Fruit fly (Drosophila melanogaster) whole organism, embryonic: ENCODE results near the gene qtc.

ENCODE experiments used
- Atf6 ChIP-seq: fragments of 200-800 bp; sonication (Bioruptor generic); IDR thresholded peaks from 2 replicates; pipeline ENCODE4 v1.3.6; 2022; ENCODE audit warnings: missing biosample characterization, missing genetic modification characterization
- CG10147 ChIP-seq: fragments of 200-800 bp; sonication (Bioruptor generic); optimal IDR thresholded peaks from 2 replicates; lab custom pipeline; 2019; ENCODE audit warnings: missing biosample characterization, mild to moderate bottlenecking, missing genetic modification characterization, moderate library complexity
- CG10565 ChIP-seq: fragments of 200-800 bp; sonication (Bioruptor generic); optimal IDR thresholded peaks from 3 replicates; lab custom pipeline; 2016; ENCODE audit warnings: missing biosample characterization, mild to moderate bottlenecking, missing genetic modification characterization
- CG10979 ChIP-seq: fragments of 200-800 bp; sonication (Bioruptor generic); optimal IDR thresholded peaks from 2 replicates; lab custom pipeline; 2018; ENCODE audit warnings: missing biosample characterization, mild to moderate bottlenecking, missing genetic modification characterization, moderate library complexity
- CG11504 ChIP-seq: fragments of 200-800 bp; sonication (Bioruptor generic); optimal IDR thresholded peaks from 3 replicates; lab custom pipeline; 2019; ENCODE audit warnings: missing biosample characterization, mild to moderate bottlenecking, missing genetic modification characterization, moderate library complexity
- CG13424 ChIP-seq: fragments of 200-800 bp; sonication (Bioruptor generic); optimal IDR thresholded peaks from 2 replicates; lab custom pipeline; 2019; ENCODE audit warnings: missing biosample characterization, mild to moderate bottlenecking, missing genetic modification characterization, moderate library complexity
- CG13894 ChIP-seq: fragments of 200-800 bp; sonication (Bioruptor generic); optimal IDR thresholded peaks from 3 replicates; lab custom pipeline; 2018; ENCODE audit warnings: missing biosample characterization, mild to moderate bottlenecking, missing genetic modification characterization, moderate library complexity
- CG14965 ChIP-seq: fragments of 200-800 bp; sonication (Bioruptor generic); optimal IDR thresholded peaks from 2 replicates; lab custom pipeline; 2016; ENCODE audit warnings: missing biosample characterization, missing genetic modification characterization, borderline replicate concordance
- CG15696 ChIP-seq: fragments of 200-800 bp; sonication (Bioruptor generic); optimal IDR thresholded peaks from 2 replicates; lab custom pipeline; 2019; ENCODE audit warnings: missing biosample characterization, mild to moderate bottlenecking, missing genetic modification characterization, moderate library complexity
- CG17612 ChIP-seq: fragments of 200-800 bp; sonication (Bioruptor generic); IDR thresholded peaks from 2 replicates; pipeline ENCODE4 v1.3.6; 2022; ENCODE audit warnings: missing biosample characterization, missing genetic modification characterization
- CG2116 ChIP-seq: fragments of 200-800 bp; sonication (Bioruptor generic); optimal IDR thresholded peaks from 3 replicates; lab custom pipeline; 2018; ENCODE audit warnings: missing biosample characterization, mild to moderate bottlenecking, missing genetic modification characterization
- CG2120 ChIP-seq: fragments of 200-800 bp; sonication (Bioruptor generic); optimal IDR thresholded peaks from 3 replicates; lab custom pipeline; 2016; ENCODE audit warnings: missing biosample characterization, missing genetic modification characterization
- CG2199 ChIP-seq: fragments of 200-800 bp; sonication (Bioruptor generic); IDR thresholded peaks from 3 replicates; pipeline ENCODE4 v1.3.6; 2022; ENCODE audit warnings: missing biosample characterization, missing genetic modification characterization
- CG2712 ChIP-seq: fragments of 200-800 bp; optimal IDR thresholded peaks from 3 replicates; lab custom pipeline; 2019; ENCODE audit warnings: missing biosample characterization, mild to moderate bottlenecking, missing genetic modification characterization, moderate library complexity
- CG30431 ChIP-seq: fragments of 200-800 bp; sonication (Bioruptor generic); optimal IDR thresholded peaks from 2 replicates; lab custom pipeline; 2017; ENCODE audit warnings: missing biosample characterization, missing genetic modification characterization
- CG3995 ChIP-seq: fragments of 200-800 bp; sonication (Bioruptor generic); optimal IDR thresholded peaks from 3 replicates; lab custom pipeline; 2016; ENCODE audit warnings: missing biosample characterization, missing genetic modification characterization
- CG6689 ChIP-seq: fragments of 200-800 bp; sonication (Bioruptor generic); IDR thresholded peaks from 2 replicates; pipeline ENCODE4 v1.3.6; 2022; ENCODE audit warnings: missing biosample characterization, missing genetic modification characterization
- CG7357 ChIP-seq: fragments of 200-800 bp; sonication (Bioruptor generic); IDR thresholded peaks from 3 replicates; pipeline ENCODE4 v1.3.6; 2022; ENCODE audit warnings: missing biosample characterization, missing genetic modification characterization
- CG7928 ChIP-seq: fragments of 200-800 bp; sonication (Bioruptor generic); optimal IDR thresholded peaks from 2 replicates; lab custom pipeline; 2017; ENCODE audit warnings: missing biosample characterization, mild to moderate bottlenecking, missing genetic modification characterization
- CG7987 ChIP-seq: fragments of 200-800 bp; sonication (Bioruptor generic); optimal IDR thresholded peaks from 2 replicates; lab custom pipeline; 2018; ENCODE audit warnings: missing biosample characterization, mild to moderate bottlenecking, missing genetic modification characterization, moderate library complexity
- CG9932 ChIP-seq: fragments of 200-800 bp; sonication (Bioruptor generic); IDR thresholded peaks from 2 replicates; pipeline ENCODE4 v1.3.6; 2022; ENCODE audit warnings: missing biosample characterization, missing genetic modification characterization
- CkIIα-i1 ChIP-seq: fragments of 200-800 bp; sonication (Bioruptor generic); IDR thresholded peaks from 2 replicates; pipeline ENCODE4 v1.3.6; 2022; ENCODE audit warnings: missing biosample characterization, missing genetic modification characterization
- CoRest ChIP-seq: fragments of 200-800 bp; sonication (Bioruptor generic); optimal IDR thresholded peaks from 3 replicates; lab custom pipeline; 2018; ENCODE audit warnings: missing biosample characterization, mild to moderate bottlenecking, missing genetic modification characterization, moderate library complexity
- CrebB ChIP-seq: fragments of 200-800 bp; sonication (Bioruptor generic); optimal IDR thresholded peaks from 3 replicates; lab custom pipeline; 2018; ENCODE audit warnings: missing biosample characterization, mild to moderate bottlenecking, missing genetic modification characterization
- Dll ChIP-seq: fragments of 200-800 bp; sonication (Bioruptor generic); IDR thresholded peaks from 4 replicates; pipeline ENCODE4 v1.3.6; 2022; ENCODE audit warnings: missing biosample characterization, missing genetic modification characterization; ENCODE audit not compliant: partially characterized antibody
- Dref ChIP-seq: fragments of 200-800 bp; sonication (Bioruptor generic); IDR thresholded peaks from 2 replicates; pipeline ENCODE4 v1.3.6; 2022; ENCODE audit warnings: missing biosample characterization, missing genetic modification characterization
- Gug ChIP-seq: fragments of 200-800 bp; sonication (Bioruptor generic); IDR thresholded peaks from 4 replicates; pipeline ENCODE4 v1.3.6; 2022; ENCODE audit warnings: missing biosample characterization, missing genetic modification characterization
- Hey ChIP-seq: fragments of 200-800 bp; sonication (Bioruptor generic); optimal IDR thresholded peaks from 3 replicates; lab custom pipeline; 2018; ENCODE audit warnings: missing biosample characterization, mild to moderate bottlenecking, missing genetic modification characterization
- Hr3 ChIP-seq: fragments of 200-800 bp; sonication (Bioruptor generic); optimal IDR thresholded peaks from 3 replicates; lab custom pipeline; 2016; ENCODE audit warnings: missing biosample characterization, missing genetic modification characterization
- Scr ChIP-seq: fragments of 200-800 bp; sonication (Bioruptor generic); IDR thresholded peaks from 2 replicates; pipeline ENCODE4 v1.3.6; 2022; ENCODE audit warnings: missing biosample characterization, missing genetic modification characterization; ENCODE audit not compliant: partially characterized antibody
- Side ChIP-seq: fragments of 200-800 bp; sonication (Bioruptor generic); optimal IDR thresholded peaks from 2 replicates; lab custom pipeline; 2016; ENCODE audit warnings: missing biosample characterization, missing genetic modification characterization
- Sox102F ChIP-seq: fragments of 200-800 bp; sonication (Bioruptor generic); optimal IDR thresholded peaks from 2 replicates; lab custom pipeline; 2018; ENCODE audit warnings: missing biosample characterization, mild to moderate bottlenecking, missing genetic modification characterization, moderate library complexity
- ac ChIP-seq: fragments of 200-800 bp; sonication (Bioruptor generic); optimal IDR thresholded peaks from 3 replicates; lab custom pipeline; 2017; ENCODE audit warnings: missing biosample characterization, mild to moderate bottlenecking, missing genetic modification characterization
- al ChIP-seq: fragments of 200-800 bp; sonication (Bioruptor generic); IDR thresholded peaks from 2 replicates; pipeline ENCODE4 v1.3.6; 2022; ENCODE audit warnings: missing biosample characterization, missing genetic modification characterization
- chm ChIP-seq: fragments of 200-800 bp; sonication (Bioruptor generic); IDR thresholded peaks from 2 replicates; pipeline ENCODE4 v1.3.6; 2022; ENCODE audit warnings: missing biosample characterization, missing genetic modification characterization
- chn ChIP-seq: fragments of 200-800 bp; sonication (Bioruptor generic); optimal IDR thresholded peaks from 2 replicates; lab custom pipeline; 2016; ENCODE audit warnings: missing biosample characterization, missing genetic modification characterization
- corto ChIP-seq: fragments of 200-800 bp; sonication (Bioruptor generic); optimal IDR thresholded peaks from 2 replicates; lab custom pipeline; 2016; ENCODE audit warnings: missing biosample characterization, mild to moderate bottlenecking, missing genetic modification characterization, moderate library complexity
- dan ChIP-seq: fragments of 200-800 bp; sonication (Bioruptor generic); IDR thresholded peaks from 2 replicates; pipeline ENCODE4 v1.3.6; 2022; ENCODE audit warnings: missing biosample characterization, missing genetic modification characterization
- dpn ChIP-seq, 2 experiments: fragments of 200-800 bp; sonication (Bioruptor generic); optimal IDR thresholded peaks; 3 replicates each; lab custom pipeline; 2016; ENCODE audit warnings: missing biosample characterization in 2 of 2, missing genetic modification characterization in 2 of 2
- fd96Cb ChIP-seq: fragments of 200-800 bp; sonication (Bioruptor generic); optimal IDR thresholded peaks from 2 replicates; lab custom pipeline; 2018; ENCODE audit warnings: missing biosample characterization, mild to moderate bottlenecking, missing genetic modification characterization, moderate library complexity
- lola ChIP-seq, 3 experiments: fragments of >200 bp in 2 of 3; fragments of 200-800 bp in 1 of 3; sonication (Bioruptor generic) in 1 of 3; optimal IDR thresholded peaks; 2 replicates each; lab custom pipeline; 2017 to 2019; ENCODE audit warnings: missing biosample characterization in 3 of 3, missing genetic modification characterization in 3 of 3, mild to moderate bottlenecking in 1 of 3, moderate library complexity in 1 of 3
- oc ChIP-seq: fragments of 200-800 bp; sonication (Bioruptor generic); optimal IDR thresholded peaks from 2 replicates; lab custom pipeline; 2018; ENCODE audit warnings: missing biosample characterization, mild to moderate bottlenecking, missing genetic modification characterization, moderate library complexity
- prd ChIP-seq, 3 experiments: fragments of >200 bp in 2 of 3; fragments of 200-800 bp in 1 of 3; sonication (Bioruptor generic) in 1 of 3; optimal IDR thresholded peaks in 2 of 3; IDR thresholded peaks in 1 of 3; 2 replicates in 2 of 3; 3 replicates in 1 of 3; pipeline versions ENCODE4 v1.3.6 to Lab custom; 2017 to 2022; ENCODE audit warnings: missing biosample characterization in 1 of 3, missing genetic modification characterization in 1 of 3
- pros ChIP-seq: fragments of 200-800 bp; sonication (Bioruptor generic); optimal IDR thresholded peaks from 3 replicates; lab custom pipeline; 2019; ENCODE audit warnings: missing biosample characterization, mild to moderate bottlenecking, missing genetic modification characterization, moderate library complexity
- sd ChIP-seq: fragments of 200-800 bp; sonication (Bioruptor generic); optimal IDR thresholded peaks from 3 replicates; lab custom pipeline; 2018; ENCODE audit warnings: missing biosample characterization, mild to moderate bottlenecking, missing genetic modification characterization, moderate library complexity
- sens ChIP-seq: fragments of 200-800 bp; sonication (Bioruptor generic); peaks from one replicate; lab custom pipeline; 2016; ENCODE audit warnings: missing biosample characterization, missing genetic modification characterization
- ssp ChIP-seq: fragments of 200-800 bp; sonication (Bioruptor generic); IDR thresholded peaks from 2 replicates; pipeline ENCODE4 v1.3.6; 2022; ENCODE audit warnings: missing biosample characterization, missing genetic modification characterization
- stwl ChIP-seq: fragments of 200-800 bp; sonication (Bioruptor generic); optimal IDR thresholded peaks from 3 replicates; lab custom pipeline; 2018; ENCODE audit warnings: missing biosample characterization, mild to moderate bottlenecking, missing genetic modification characterization, moderate library complexity
- usp ChIP-seq: fragments of >200 bp; optimal IDR thresholded peaks from 2 replicates; lab custom pipeline; 2017; ENCODE audit warnings: missing biosample characterization, missing genetic modification characterization

Gene qtc

dm6 chr2L:5107626-5108272 is 47.1 kb downstream of the qtc start (continued):
- TF ChIP-seq CkIIα-i1 (GFP tag; lab: Robert Waterston, UW): peak; percentile 59; the same call in 1 of the 2 replicates
- peak; percentile 87 for TF ChIP-seq sd
- peak; percentile 96 for TF ChIP-seq Atf6 (GFP tag; lab: Robert Waterston, UW)
- 0 out of 2 replicates have a peak, but pooled peaks have one; percentile 10 for TF ChIP-seq dan (GFP tag; lab: Robert Waterston, UW)
- TF ChIP-seq CG30431 (GFP tag; lab: Kevin White, UChicago): peak; percentile 89
- peak; percentile 98 for TF ChIP-seq CG9932 (GFP tag; lab: Robert Waterston, UW)
- TF ChIP-seq CG2116 (GFP tag; lab: Kevin White, UChicago): peak; percentile 68
- peak; percentile 78 for TF ChIP-seq CG15696
- TF ChIP-seq CG2712 (tag; lab: Kevin White, UChicago): peak; percentile 94
- TF ChIP-seq sens (GFP tag; lab: Kevin White, UChicago): peak; percentile 99
- no peak for TF ChIP-seq Dref (GFP tag; lab: Robert Waterston, UW)
- peak; percentile 97 for TF ChIP-seq CoRest (tag; lab: Kevin White, UChicago)
- TF ChIP-seq al (GFP tag; lab: Robert Waterston, UW): peak; percentile 96
- TF ChIP-seq CG7987: peak; percentile 48
- peak; percentile 53 for TF ChIP-seq corto
- peak; percentile 88 for TF ChIP-seq CG6689 (GFP tag; lab: Robert Waterston, UW)
- TF ChIP-seq CG10979 (tag; lab: Kevin White, UChicago): peak; percentile 90
- TF ChIP-seq Hr3: peak; percentile 98
- TF ChIP-seq Hey: peak; percentile 79
- peak; percentile 100 for TF ChIP-seq CG2120 (GFP tag; lab: Kevin White, UChicago)
- TF ChIP-seq CG7928: peak; percentile 72
- peak; percentile 37 for TF ChIP-seq pros (GFP tag; lab: Kevin White, UChicago)
- no peak for TF ChIP-seq usp (GFP tag; lab: Kevin White, UChicago)
- TF ChIP-seq Gug (GFP tag; lab: Robert Waterston, UW): peak; percentile 97
- no peak for TF ChIP-seq Scr (GFP tag; lab: Robert Waterston, UW)
- no peak for TF ChIP-seq Dll (GFP tag; lab: Robert Waterston, UW)
- TF ChIP-seq lola (GFP tag; optimal IDR thresholded peaks at IDR 0.05; lab: Kevin White, UChicago): peak in 2 of 3 experiments; percentile 11 to 86
- TF ChIP-seq CG10565 (GFP tag; lab: Kevin White, UChicago): peak; percentile 62
- TF ChIP-seq fd96Cb (tag; lab: Kevin White, UChicago): peak; percentile 94
- TF ChIP-seq ac: no peak
- peak; percentile 97 for TF ChIP-seq CG13424 (tag; lab: Kevin White, UChicago)
- no peak for TF ChIP-seq prd (optimal IDR thresholded peaks at IDR 0.05; lab: Kevin White, UChicago)
- peak; percentile 96 for TF ChIP-seq prd (GFP tag; IDR thresholded peaks at IDR 0.05; lab: Robert Waterston, UW)
- peak; percentile 94 for TF ChIP-seq CG13894 (tag; lab: Kevin White, UChicago)
- peak; percentile 94 for TF ChIP-seq CG11504
- peak; percentile 74 for TF ChIP-seq chm (GFP tag; lab: Robert Waterston, UW)
- peak; percentile 92 for TF ChIP-seq CG2199 (GFP tag; lab: Robert Waterston, UW)
- peak; percentile 97 for TF ChIP-seq chn (GFP tag; lab: Kevin White, UChicago)
- peak; percentile 98 to 99 for TF ChIP-seq dpn (GFP tag; optimal IDR thresholded peaks at IDR 0.05; lab: Kevin White, UChicago)
- TF ChIP-seq CG3995 (GFP tag; lab: Kevin White, UChicago): peak; percentile 79
- peak; percentile 56 for TF ChIP-seq oc (tag; lab: Kevin White, UChicago)
- peak; percentile 96 for TF ChIP-seq Sox102F
- TF ChIP-seq CG10147: peak; percentile 95
- TF ChIP-seq CG14965: peak; percentile 76
- TF ChIP-seq ssp: peak; percentile 87
- TF ChIP-seq CrebB (tag; lab: Kevin White, UChicago): peak; percentile 84
- TF ChIP-seq stwl (tag; lab: Kevin White, UChicago): no peak
- peak; percentile 97 for TF ChIP-seq Side
- TF ChIP-seq CG17612 (GFP tag; lab: Robert Waterston, UW): peak; percentile 91
- peak; percentile 90 for TF ChIP-seq CG7357 (GFP tag; lab: Robert Waterston, UW)
